Worm (Caenorhabditis elegans): ENCODE results near the gene R10F2.6.

ce11 chrIII:2904164-2904563, 39.7 kb downstream of the R10F2.6 start:
- TF ChIP-seq sox-4 (tag; optimal IDR thresholded peaks at IDR 0.05) (no peak), ama-1 (optimal IDR thresholded peaks at IDR 0.05) (no peak), hlh-6 (tag; optimal IDR thresholded peaks at IDR 0.05) (no peak), fkh-10 (GFP tag; optimal IDR thresholded peaks at IDR 0.05) (no peak), elt-2 (tag; optimal IDR thresholded peaks at IDR 0.05) (no peak), ceh-9 (tag; optimal IDR thresholded peaks at IDR 0.05) (no peak), tbx-2 (tag; optimal IDR thresholded peaks at IDR 0.05) (no peak), unc-42 (tag; optimal IDR thresholded peaks at IDR 0.05) (no peak), pqm-1 (tag; optimal IDR thresholded peaks at IDR 0.05) (no peak)

Data from whole organism, late embryonic.